Fruit fly (Drosophila melanogaster) whole organism, wandering third instar larva: ENCODE results near the gene Ppt2.

Experiments
- CG32264 ChIP-seq: fragments of 200-800 bp; sonication (Bioruptor generic); optimal IDR thresholded peaks from 2 replicates; lab custom pipeline; 2016; ENCODE audit warnings: missing biosample characterization, missing genetic modification characterization
- CG9705 ChIP-seq: fragments of 200-800 bp; sonication (Bioruptor generic); optimal IDR thresholded peaks from 2 replicates; lab custom pipeline; 2018; ENCODE audit warnings: missing biosample characterization, mild to moderate bottlenecking, missing genetic modification characterization
- CrebA ChIP-seq: fragments of 200-800 bp; sonication (Bioruptor generic); optimal IDR thresholded peaks from 2 replicates; lab custom pipeline; 2016; ENCODE audit warnings: missing biosample characterization, mild to moderate bottlenecking, missing genetic modification characterization, borderline replicate concordance
- Dfd ChIP-seq: fragments of >200 bp; optimal IDR thresholded peaks from 2 replicates; lab custom pipeline; 2017; ENCODE audit warnings: missing biosample characterization, missing genetic modification characterization
- Dif ChIP-seq: fragments of 200-275, 200-300 bp; sonication (Bioruptor generic); optimal IDR thresholded peaks from 2 replicates; lab custom pipeline; 2018; ENCODE audit warnings: missing biosample characterization, missing genetic modification characterization; ENCODE audit not compliant: partially characterized antibody
- GATAd ChIP-seq: sonication (Bioruptor generic); optimal IDR thresholded peaks from 2 replicates; lab custom pipeline; 2016; ENCODE audit warnings: missing biosample characterization, missing genetic modification characterization
- HLH106 ChIP-seq: fragments of 200-800 bp; optimal IDR thresholded peaks from 3 replicates; lab custom pipeline; 2019; ENCODE audit warnings: missing biosample characterization, mild to moderate bottlenecking, missing genetic modification characterization, moderate library complexity
- Hnf4 ChIP-seq: fragments of 200-800 bp; sonication (Bioruptor generic); optimal IDR thresholded peaks from 2 replicates; lab custom pipeline; 2016; ENCODE audit warnings: missing biosample characterization, mild to moderate bottlenecking, missing genetic modification characterization
- Hr83 ChIP-seq: fragments of 200-300 bp; sonication (Bioruptor generic); optimal IDR thresholded peaks from 2 replicates; lab custom pipeline; 2016; ENCODE audit warnings: missing biosample characterization, mild to moderate bottlenecking, missing genetic modification characterization, moderate library complexity; ENCODE audit not compliant: poor library complexity, severe bottlenecking
- Jra ChIP-seq: sonication (Bioruptor generic); optimal IDR thresholded peaks from 2 replicates; lab custom pipeline; 2016; ENCODE audit warnings: missing biosample characterization, missing genetic modification characterization
- Mio ChIP-seq: sonication (Bioruptor generic); optimal IDR thresholded peaks from 2 replicates; lab custom pipeline; 2016; ENCODE audit warnings: missing biosample characterization, missing genetic modification characterization
- Myc ChIP-seq: fragments of >200 bp; optimal IDR thresholded peaks from 2 replicates; lab custom pipeline; 2017
- OdsH ChIP-seq: fragments of 200-800 bp; sonication (Bioruptor generic); optimal IDR thresholded peaks from 2 replicates; lab custom pipeline; 2016; ENCODE audit warnings: missing biosample characterization, mild to moderate bottlenecking, missing genetic modification characterization
- Rel ChIP-seq, 2 experiments: fragments of 200-800 bp; sonication (Bioruptor generic) in 1 of 2; optimal IDR thresholded peaks; 2 replicates in 1 of 2; 3 replicates in 1 of 2; lab custom pipeline; 2016 to 2019; ENCODE audit warnings: mild to moderate bottlenecking in 2 of 2, missing biosample characterization in 2 of 2, missing genetic modification characterization in 2 of 2, moderate library complexity in 1 of 2
- Sp1 ChIP-seq: fragments of 200-800 bp; sonication (Bioruptor generic); optimal IDR thresholded peaks from 3 replicates; lab custom pipeline; 2019; ENCODE audit warnings: missing biosample characterization, mild to moderate bottlenecking, missing genetic modification characterization, moderate library complexity
- Vsx2 ChIP-seq: fragments of 200-300, 225-300 bp; sonication (Bioruptor generic); optimal IDR thresholded peaks from 2 replicates; lab custom pipeline; 2018; ENCODE audit warnings: missing biosample characterization, missing genetic modification characterization; ENCODE audit not compliant: partially characterized antibody
- br ChIP-seq: fragments of 200-800 bp; sonication (Bioruptor generic); optimal IDR thresholded peaks from 2 replicates; lab custom pipeline; 2016; ENCODE audit warnings: missing biosample characterization, missing genetic modification characterization
- brk ChIP-seq: fragments of 200-800 bp; sonication (Bioruptor generic); optimal IDR thresholded peaks from 2 replicates; lab custom pipeline; 2016; ENCODE audit warnings: missing biosample characterization, mild to moderate bottlenecking, missing genetic modification characterization
- dl ChIP-seq, 2 experiments: fragments of 175-275, 200-275 bp in 1 of 2; fragments of 200-275 bp in 1 of 2; sonication (Bioruptor generic); optimal IDR thresholded peaks; lab custom pipeline; 2018; ENCODE audit warnings: mild to moderate bottlenecking in 2 of 2, missing biosample characterization in 2 of 2, missing genetic modification characterization in 2 of 2, moderate library complexity in 2 of 2; ENCODE audit not compliant: partially characterized antibody in 2 of 2, insufficient read depth in 1 of 2
- dmrt93B ChIP-seq: fragments of 200-800 bp; sonication (Bioruptor generic); optimal IDR thresholded peaks from 2 replicates; lab custom pipeline; 2018; ENCODE audit warnings: missing biosample characterization, mild to moderate bottlenecking, missing genetic modification characterization
- dsf ChIP-seq: sonication (Bioruptor generic); optimal IDR thresholded peaks from 2 replicates; lab custom pipeline; 2016; ENCODE audit warnings: missing biosample characterization, missing genetic modification characterization, borderline replicate concordance
- ey ChIP-seq: fragments of 200-800 bp; sonication (Bioruptor generic); optimal IDR thresholded peaks from 2 replicates; lab custom pipeline; 2016; ENCODE audit warnings: missing biosample characterization, missing genetic modification characterization
- foxo ChIP-seq, 2 experiments: fragments of 200-800 bp; sonication (Bioruptor generic); optimal IDR thresholded peaks; 2 replicates in 1 of 2; 3 replicates in 1 of 2; lab custom pipeline; 2016 to 2017; ENCODE audit warnings: missing biosample characterization in 2 of 2, missing genetic modification characterization in 2 of 2
- fru ChIP-seq: fragments of 200-800 bp; sonication (Bioruptor generic); optimal IDR thresholded peaks from 3 replicates; lab custom pipeline; 2016; ENCODE audit warnings: missing biosample characterization, mild to moderate bottlenecking, missing genetic modification characterization
- h ChIP-seq: fragments of 200-800 bp; sonication (Bioruptor generic); optimal IDR thresholded peaks from 3 replicates; lab custom pipeline; 2016; ENCODE audit warnings: missing biosample characterization, mild to moderate bottlenecking, missing genetic modification characterization
- jim ChIP-seq: fragments of 175-275, 200-325 bp; sonication (Bioruptor generic); optimal IDR thresholded peaks from 2 replicates; lab custom pipeline; 2016; ENCODE audit warnings: missing biosample characterization, mild to moderate bottlenecking, missing genetic modification characterization
- lola ChIP-seq: fragments of >200 bp; optimal IDR thresholded peaks from 2 replicates; lab custom pipeline; 2017; ENCODE audit warnings: missing biosample characterization, missing genetic modification characterization
- pan ChIP-seq: fragments of >200 bp; optimal IDR thresholded peaks from 2 replicates; lab custom pipeline; 2017
- psq ChIP-seq: fragments of 200-800 bp; sonication (Bioruptor generic); optimal IDR thresholded peaks from 3 replicates; lab custom pipeline; 2017; ENCODE audit warnings: missing biosample characterization, mild to moderate bottlenecking, missing genetic modification characterization, moderate library complexity
- rgr ChIP-seq: fragments of 200-800 bp; sonication (Bioruptor generic); optimal IDR thresholded peaks from 3 replicates; lab custom pipeline; 2016; ENCODE audit warnings: missing biosample characterization, mild to moderate bottlenecking, missing genetic modification characterization
- sage ChIP-seq: fragments of 200-800 bp; sonication (Bioruptor generic); optimal IDR thresholded peaks from 2 replicates; lab custom pipeline; 2016; ENCODE audit warnings: missing biosample characterization, mild to moderate bottlenecking, missing genetic modification characterization
- sv ChIP-seq: fragments of 200-800 bp; sonication (Bioruptor generic); optimal IDR thresholded peaks from 3 replicates; lab custom pipeline; 2016; ENCODE audit warnings: missing biosample characterization, missing genetic modification characterization
- tai ChIP-seq: sonication (Bioruptor generic); optimal IDR thresholded peaks from 2 replicates; lab custom pipeline; 2016; ENCODE audit warnings: missing biosample characterization, missing genetic modification characterization
- usp ChIP-seq: fragments of >200 bp; optimal IDR thresholded peaks from 2 replicates; lab custom pipeline; 2017; ENCODE audit warnings: missing biosample characterization, missing genetic modification characterization
- woc ChIP-seq: sonication (Bioruptor generic); optimal IDR thresholded peaks from 2 replicates; lab custom pipeline; 2016; ENCODE audit warnings: missing biosample characterization, mild to moderate bottlenecking, missing genetic modification characterization

Ppt2 gene

DNA sequence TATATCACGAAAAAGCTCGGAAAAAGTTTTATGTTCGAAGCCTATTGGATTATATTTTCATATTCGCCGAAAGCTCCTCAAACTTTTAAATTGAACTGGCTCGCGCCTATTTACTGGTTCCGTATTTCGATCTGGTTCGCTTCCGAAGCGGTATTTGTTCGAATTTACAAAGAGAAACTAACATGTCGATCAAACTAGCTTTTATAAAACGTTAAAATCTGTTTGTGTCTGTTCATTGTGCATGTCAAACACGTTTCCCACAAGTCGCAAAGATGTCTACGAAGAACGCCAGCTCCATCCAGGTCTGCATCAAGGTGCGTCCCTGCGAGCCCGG, 10.5 kb upstream of the Ppt2 start, which contains the start of gene cana:
TSS of gene cana (plus strand) at position 149 of the 334 bp plus-strand sequence.
- TF ChIP-seq fru (GFP tag; lab: Kevin White, UChicago): no peak
- no peak for TF ChIP-seq dmrt93B (GFP tag; lab: Kevin White, UChicago)
- no peak for TF ChIP-seq Hnf4
- TF ChIP-seq sv: no peak
- TF ChIP-seq Sp1: no peak
- no peak for TF ChIP-seq usp (GFP tag; lab: Kevin White, UChicago)
- no peak for TF ChIP-seq sage
- TF ChIP-seq Dif (GFP tag; lab: Kevin White, UChicago): no peak
- no peak for TF ChIP-seq CrebA (GFP tag; lab: Kevin White, UChicago)
- TF ChIP-seq pan (lab: Kevin White, UChicago): no peak

DNA sequence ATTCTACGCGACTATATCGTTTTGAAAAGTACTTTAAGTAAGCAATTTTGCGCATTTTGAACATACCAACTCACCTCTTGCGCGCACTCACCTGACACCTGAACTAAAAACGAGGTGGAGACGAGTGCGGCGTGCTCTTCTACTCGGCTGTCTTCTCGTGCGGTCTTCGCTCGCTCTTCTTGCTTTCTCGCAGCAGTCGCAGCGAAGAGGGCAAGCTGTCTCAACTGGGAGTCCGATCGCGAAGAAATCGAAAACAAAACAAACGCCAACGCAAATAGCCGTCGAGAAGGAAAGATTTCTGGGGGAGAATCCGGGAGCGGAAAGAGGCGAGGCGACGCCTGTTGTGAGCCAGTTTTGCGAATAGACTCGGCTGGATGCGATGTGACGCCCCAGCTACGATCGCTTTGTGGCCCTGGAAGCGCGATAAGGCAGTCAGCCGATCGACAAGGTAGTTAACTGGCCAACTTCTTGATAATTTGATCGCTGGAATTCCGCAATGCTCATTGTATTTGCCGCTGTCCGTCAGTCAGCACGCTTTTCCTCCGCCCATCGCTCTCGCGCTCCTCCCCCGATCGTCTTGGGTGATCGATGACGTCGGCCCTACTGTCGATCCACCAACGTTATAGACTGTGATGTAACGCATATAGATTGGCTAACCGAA, 8.3 kb upstream of the Ppt2 start:
- TF ChIP-seq sage (no peak), fru (GFP tag; lab: Kevin White, UChicago) (peak; percentile 83), CG9705 (GFP tag; lab: Kevin White, UChicago) (no peak), br (GFP tag; lab: Kevin White, UChicago) (peak; percentile 73), h (GFP tag; lab: Kevin White, UChicago) (peak; percentile 82), Hnf4 (no peak), jim (GFP tag; lab: Kevin White, UChicago) (no peak), dsf (GFP tag; lab: Kevin White, UChicago) (no peak), brk (no peak), Myc (lab: Kevin White, UChicago) (peak; percentile 53), sv (no peak), Vsx2 (GFP tag; lab: Kevin White, UChicago) (peak; percentile 23), Dfd (no peak), psq (peak; percentile 73), CG32264 (GFP tag; lab: Kevin White, UChicago) (no peak), ey (GFP tag; lab: Kevin White, UChicago) (no peak), Sp1 (peak; percentile 21), Rel (GFP tag; optimal IDR thresholded peaks at IDR 0.05; lab: Kevin White, UChicago) (no peak), Rel (tag; optimal IDR thresholded peaks at IDR 0.05; lab: Kevin White, UChicago) (peak; percentile 25), Hr83 (GFP tag; lab: Kevin White, UChicago) (peak; percentile 32), tai (GFP tag; lab: Kevin White, UChicago) (no peak), HLH106 (no peak), Mio (no peak), dl (GFP tag; optimal IDR thresholded peaks at IDR 0.05; lab: Kevin White, UChicago; ENCODE audit: insufficient read depth in 1 of 2, partially characterized antibody in 2 of 2) (peak in 1 of 2 experiments; percentile 74), Dif (GFP tag; lab: Kevin White, UChicago) (peak; percentile 79), Jra (GFP tag; lab: Kevin White, UChicago) (no peak), lola (no peak), rgr (GFP tag; lab: Kevin White, UChicago) (no peak), CrebA (GFP tag; lab: Kevin White, UChicago) (no peak)

DNA sequence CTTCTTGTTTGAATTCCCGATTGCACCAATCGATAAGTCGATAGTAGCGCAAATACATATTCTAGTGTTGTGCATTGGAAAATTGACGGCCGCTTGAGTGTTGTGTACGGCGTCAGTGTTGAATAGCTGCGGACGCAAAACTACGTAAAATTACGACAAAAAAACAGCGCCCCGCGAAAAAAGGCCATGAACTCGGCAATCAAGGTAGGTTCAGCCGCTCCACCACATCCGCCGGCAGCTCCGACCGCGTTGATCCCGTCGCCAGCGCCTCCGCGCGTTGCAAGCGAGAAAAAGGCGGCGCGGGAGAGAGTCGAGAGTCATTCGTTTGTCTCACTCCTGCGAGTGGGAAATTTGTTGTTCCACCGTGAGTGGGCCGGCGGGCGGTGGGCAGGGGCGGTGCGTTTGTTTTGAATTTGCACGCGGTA, 2.2 kb upstream of the Ppt2 start, which contains the start of gene CG33695:
TSS of gene CG33695 (plus strand) at position 95 of the 425 bp plus-strand sequence.
- TF ChIP-seq GATAd (peak; percentile 16), OdsH (GFP tag; lab: Kevin White, UChicago) (peak; percentile 82), Hnf4 (peak; percentile 90), HLH106 (peak; percentile 44), rgr (GFP tag; lab: Kevin White, UChicago) (peak; percentile 81), jim (GFP tag; lab: Kevin White, UChicago) (peak; percentile 30), ey (GFP tag; lab: Kevin White, UChicago) (peak; percentile 71), Rel (GFP tag; optimal IDR thresholded peaks at IDR 0.05; lab: Kevin White, UChicago) (no peak), Rel (tag; optimal IDR thresholded peaks at IDR 0.05; lab: Kevin White, UChicago) (peak; percentile 27), Sp1 (no peak), Dfd (no peak), foxo (GFP tag; optimal IDR thresholded peaks at IDR 0.05; lab: Kevin White, UChicago) (peak in 1 of 2 experiments; percentile 87), CG32264 (GFP tag; lab: Kevin White, UChicago) (peak; percentile 26), brk (no peak), sv (peak; percentile 65), h (GFP tag; lab: Kevin White, UChicago) (peak; percentile 83), CG9705 (GFP tag; lab: Kevin White, UChicago) (peak; percentile 42), dl (GFP tag; optimal IDR thresholded peaks at IDR 0.05; lab: Kevin White, UChicago; ENCODE audit: insufficient read depth in 1 of 2, partially characterized antibody in 2 of 2) (no peak), psq (peak; percentile 69), Jra (GFP tag; lab: Kevin White, UChicago) (peak; percentile 80), fru (GFP tag; lab: Kevin White, UChicago) (peak; percentile 84), lola (no peak), dmrt93B (GFP tag; lab: Kevin White, UChicago) (no peak), dsf (GFP tag; lab: Kevin White, UChicago) (peak; percentile 37), usp (GFP tag; lab: Kevin White, UChicago) (no peak), sage (peak; percentile 34), br (GFP tag; lab: Kevin White, UChicago) (peak; percentile 81), Dif (GFP tag; lab: Kevin White, UChicago) (no peak), Hr83 (GFP tag; lab: Kevin White, UChicago) (peak; percentile 89), woc (GFP tag; lab: Kevin White, UChicago) (no peak)
